In the genomic region with DNA sequence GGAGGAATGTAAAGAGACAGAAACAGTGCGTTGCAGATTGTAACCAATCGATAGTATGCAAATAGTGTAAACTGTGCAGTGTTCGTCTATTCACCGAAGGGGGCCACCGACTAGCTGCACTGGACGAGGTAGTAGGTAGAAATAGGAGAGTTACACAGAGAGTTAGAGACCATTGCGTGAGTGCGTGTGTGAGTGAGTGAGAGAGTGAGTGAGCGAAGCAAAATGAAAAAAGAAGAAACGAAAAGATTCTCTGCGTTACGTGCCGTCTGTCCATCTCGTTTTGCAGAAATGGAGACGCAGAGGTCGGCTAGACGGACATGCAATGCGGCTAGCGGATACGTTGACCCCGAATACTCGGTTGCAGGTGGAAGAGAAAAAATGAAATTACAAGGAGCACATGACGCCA, we compare ENCODE assay signal across 2 worm cellular contexts.
TF ChIP-seq lines count a peak whose summit lies in the region.

No protein-coding gene starts in this region.

TF ChIP-seq in whole organism, L1 larva, 84 proteins besides CTCF, POLR2A, EP300 and RAD21 (continued from another document):
- TF ChIP-seq unc-86 (tag; optimal IDR thresholded peaks at IDR 0.05; lab: Kevin White, UChicago) (peak; percentile 3), nhr-84 (tag; optimal IDR thresholded peaks at IDR 0.05; lab: Kevin White, UChicago) (no peak), nhr-47 (tag; optimal IDR thresholded peaks at IDR 0.05; lab: Kevin White, UChicago) (peak; percentile 61), ama-1 (optimal IDR thresholded peaks at IDR 0.05; lab: Kevin White, UChicago) (no peak), jun-1 (tag; optimal IDR thresholded peaks at IDR 0.05; lab: Kevin White, UChicago) (peak; percentile 61), fos-1 (tag; optimal IDR thresholded peaks at IDR 0.05; lab: Kevin White, UChicago) (peak; percentile 56), lin-35 (GFP tag; optimal IDR thresholded peaks at IDR 0.05; lab: Kevin White, UChicago) (peak; percentile 57 to 67), blmp-1 (tag; optimal IDR thresholded peaks at IDR 0.05; lab: Kevin White, UChicago) (peak; percentile 64), dpl-1 (GFP tag; optimal IDR thresholded peaks at IDR 0.05; lab: Kevin White, UChicago) (peak in 2 of 3 experiments; percentile 39 to 61), unc-130 (tag; optimal IDR thresholded peaks at IDR 0.05; lab: Kevin White, UChicago) (no peak), fkh-8 (tag; optimal IDR thresholded peaks at IDR 0.05; lab: Kevin White, UChicago) (peak; percentile 67), unc-62 (GFP tag; optimal IDR thresholded peaks at IDR 0.05; lab: Kevin White, UChicago) (no peak), lin-14 (GFP tag; optimal IDR thresholded peaks at IDR 0.05; lab: Kevin White, UChicago) (peak; percentile 93), tbx-2 (tag; optimal IDR thresholded peaks at IDR 0.05; lab: Kevin White, UChicago) (peak; percentile 55), ceh-82 (tag; optimal IDR thresholded peaks at IDR 0.05; lab: Kevin White, UChicago) (peak; percentile 8 to 71 (median 45)), hlh-4 (tag; optimal IDR thresholded peaks at IDR 0.05; lab: Kevin White, UChicago) (no peak), lsy-2 (tag; optimal IDR thresholded peaks at IDR 0.05; lab: Kevin White, UChicago) (peak; percentile 30 to 73), dsc-1 (tag; optimal IDR thresholded peaks at IDR 0.05; lab: Kevin White, UChicago) (peak; percentile 14), pax-3 (tag; optimal IDR thresholded peaks at IDR 0.05; lab: Kevin White, UChicago) (no peak), C04F5.9 (tag; optimal IDR thresholded peaks at IDR 0.05; lab: Kevin White, UChicago) (no peak), C16A3.4 (tag; optimal IDR thresholded peaks at IDR 0.05; lab: Kevin White, UChicago) (peak; percentile 51), nhr-19 (GFP tag; conservative IDR thresholded peaks at IDR 0.05; lab: Robert Waterston, UW) (peak; percentile 47), nhr-12 (tag; optimal IDR thresholded peaks at IDR 0.05; lab: Kevin White, UChicago) (no peak), snu-23 (GFP tag; optimal IDR thresholded peaks at IDR 0.05; lab: Kevin White, UChicago) (peak; percentile 78), skn-1 (tag; optimal IDR thresholded peaks at IDR 0.05; lab: Kevin White, UChicago) (peak; percentile 8), egl-13 (tag; optimal IDR thresholded peaks at IDR 0.05; lab: Kevin White, UChicago) (no peak), aly-2 (tag; optimal IDR thresholded peaks at IDR 0.05; lab: Kevin White, UChicago) (no peak), vab-15 (tag; optimal IDR thresholded peaks at IDR 0.05; lab: Kevin White, UChicago) (no peak), lir-3 (tag; optimal IDR thresholded peaks at IDR 0.05; lab: Kevin White, UChicago; ENCODE audit: poor library complexity) (no peak)

TF ChIP-seq in whole organism, L3 larva, 47 proteins besides CTCF, POLR2A, EP300 and RAD21 (continued from another document):
- TF ChIP-seq hmg-11 (tag; optimal IDR thresholded peaks at IDR 0.05; lab: Kevin White, UChicago): peak; percentile 75
- no peak for TF ChIP-seq sea-2 (GFP tag; optimal IDR thresholded peaks at IDR 0.05; lab: Kevin White, UChicago)
- TF ChIP-seq ceh-28 (tag; optimal IDR thresholded peaks at IDR 0.05; lab: Kevin White, UChicago): peak; percentile 65
